Worm (Caenorhabditis elegans) whole organism, late embryonic: ENCODE results near the gene unc-98.

Experiments
- C08G9.2 ChIP-seq: sonication (generic microtip); optimal IDR thresholded peaks from 2 replicates; lab custom pipeline; 2016; ENCODE audit warnings: mild to moderate bottlenecking, missing genetic modification characterization, moderate library complexity, missing compliant biosample characterization
- F13H6.1 ChIP-seq: sonication (generic microtip); optimal IDR thresholded peaks from 2 replicates; lab custom pipeline; 2016; ENCODE audit warnings: missing genetic modification characterization, missing compliant biosample characterization
- K02D7.2 ChIP-seq: sonication (generic microtip); optimal IDR thresholded peaks from 2 replicates; lab custom pipeline; 2017; ENCODE audit warnings: mild to moderate bottlenecking, missing genetic modification characterization, missing compliant biosample characterization
- ama-1 ChIP-seq: fragments of 150-350 bp; optimal IDR thresholded peaks from 2 replicates; lab custom pipeline; 2014
- ceh-14 ChIP-seq: sonication (generic microtip); optimal IDR thresholded peaks from 2 replicates; lab custom pipeline; 2016; ENCODE audit warnings: missing genotype, missing genetic modification characterization, missing compliant biosample characterization
- ceh-18 ChIP-seq: sonication (generic microtip); optimal IDR thresholded peaks from 2 replicates; lab custom pipeline; 2016; ENCODE audit warnings: missing genetic modification characterization, missing compliant biosample characterization
- ceh-2 ChIP-seq: sonication (generic microtip); optimal IDR thresholded peaks from 2 replicates; lab custom pipeline; 2016; ENCODE audit warnings: missing genotype, missing genetic modification characterization, missing compliant biosample characterization
- ceh-30 ChIP-seq: fragments of 150-350 bp; optimal IDR thresholded peaks from 2 replicates; lab custom pipeline; 2014; ENCODE audit warnings: missing biosample characterization, missing genetic modification characterization
- ceh-31 ChIP-seq: sonication (generic microtip); optimal IDR thresholded peaks from 2 replicates; lab custom pipeline; 2016; ENCODE audit warnings: missing genetic modification characterization, missing compliant biosample characterization
- ceh-34 ChIP-seq: sonication (generic microtip); optimal IDR thresholded peaks from 2 replicates; lab custom pipeline; 2016; ENCODE audit warnings: mild to moderate bottlenecking, missing genetic modification characterization, missing compliant biosample characterization
- ceh-48 ChIP-seq: sonication (generic microtip); optimal IDR thresholded peaks from 2 replicates; lab custom pipeline; 2016; ENCODE audit warnings: missing genetic modification characterization, inconsistent platforms, missing compliant biosample characterization
- dmd-4 ChIP-seq: sonication (generic microtip); optimal IDR thresholded peaks from 2 replicates; lab custom pipeline; 2016; ENCODE audit warnings: borderline replicate concordance, missing genetic modification characterization, missing compliant biosample characterization
- dve-1 ChIP-seq: sonication (generic microtip); optimal IDR thresholded peaks from 2 replicates; lab custom pipeline; 2017; ENCODE audit warnings: antibody characterized with exemption, mild to moderate bottlenecking, missing genetic modification characterization, missing compliant biosample characterization
- elt-4 ChIP-seq: sonication (generic microtip); optimal IDR thresholded peaks from 2 replicates; lab custom pipeline; 2016; ENCODE audit warnings: missing genetic modification characterization, missing compliant biosample characterization
- fax-1 ChIP-seq: sonication (generic microtip); optimal IDR thresholded peaks from 2 replicates; lab custom pipeline; 2016; ENCODE audit warnings: missing genotype, missing genetic modification characterization, missing compliant biosample characterization
- fkh-10 ChIP-seq: fragments of 150-350 bp; optimal IDR thresholded peaks from 2 replicates; lab custom pipeline; 2014; ENCODE audit warnings: missing biosample characterization, missing genetic modification reagents, missing genetic modification characterization
- fkh-6 ChIP-seq: sonication (generic microtip); optimal IDR thresholded peaks from 2 replicates; lab custom pipeline; 2016; ENCODE audit warnings: missing genetic modification characterization, missing compliant biosample characterization
- gmeb-2 ChIP-seq: sonication (generic microtip); optimal IDR thresholded peaks from 2 replicates; lab custom pipeline; 2016; ENCODE audit warnings: missing genetic modification characterization, inconsistent platforms, missing compliant biosample characterization
- hlh-13 ChIP-seq: fragments of 200-800 bp; sonication (Bioruptor generic); optimal IDR thresholded peaks from 2 replicates; lab custom pipeline; 2018; ENCODE audit warnings: mild to moderate bottlenecking, missing genetic modification characterization, missing compliant biosample characterization
- hlh-30 ChIP-seq: sonication (generic microtip); optimal IDR thresholded peaks from 2 replicates; lab custom pipeline; 2017; ENCODE audit warnings: antibody characterized with exemption, missing genetic modification characterization, missing compliant biosample characterization; ENCODE audit not compliant: insufficient read depth
- hlh-6 ChIP-seq: sonication (generic microtip); optimal IDR thresholded peaks from 2 replicates; lab custom pipeline; 2016; ENCODE audit warnings: missing genotype, missing genetic modification characterization, missing compliant biosample characterization
- hlh-8 ChIP-seq: sonication (generic microtip); optimal IDR thresholded peaks from 2 replicates; lab custom pipeline; 2016; ENCODE audit warnings: missing genotype, missing genetic modification characterization, missing compliant biosample characterization
- madf-2 ChIP-seq: sonication (generic microtip); optimal IDR thresholded peaks from 2 replicates; lab custom pipeline; 2017; ENCODE audit warnings: missing genetic modification characterization, missing compliant biosample characterization
- mec-3 ChIP-seq: sonication (generic microtip); optimal IDR thresholded peaks from 2 replicates; lab custom pipeline; 2016; ENCODE audit warnings: borderline replicate concordance, missing genetic modification characterization, missing compliant biosample characterization
- nfya-1 ChIP-seq: sonication (generic microtip); optimal IDR thresholded peaks from 2 replicates; lab custom pipeline; 2017; ENCODE audit warnings: missing genetic modification characterization, mild to moderate bottlenecking, missing compliant biosample characterization, antibody characterized with exemption, moderate library complexity
- nhr-11 ChIP-seq: fragments of 150-350 bp; optimal IDR thresholded peaks from 2 replicates; lab custom pipeline; 2014; ENCODE audit warnings: missing biosample characterization, missing genetic modification characterization
- odd-2 ChIP-seq: sonication (generic microtip); optimal IDR thresholded peaks from 2 replicates; lab custom pipeline; 2017; ENCODE audit warnings: antibody characterized with exemption, mild to moderate bottlenecking, missing genetic modification characterization, missing compliant biosample characterization
- pqm-1 ChIP-seq: sonication (generic microtip); optimal IDR thresholded peaks from 2 replicates; lab custom pipeline; 2016; ENCODE audit warnings: missing genetic modification characterization, missing compliant biosample characterization
- sdc-2 ChIP-seq: sonication (generic microtip); optimal IDR thresholded peaks from 2 replicates; lab custom pipeline; 2016; ENCODE audit warnings: missing genotype, missing genetic modification characterization, missing compliant biosample characterization
- sox-4 ChIP-seq: sonication (generic microtip); optimal IDR thresholded peaks from 2 replicates; lab custom pipeline; 2017; ENCODE audit warnings: mild to moderate bottlenecking, missing genetic modification characterization, inconsistent platforms, missing compliant biosample characterization
- syd-9 ChIP-seq: sonication (generic microtip); optimal IDR thresholded peaks from 2 replicates; lab custom pipeline; 2016; ENCODE audit warnings: mild to moderate bottlenecking, missing genetic modification characterization, moderate library complexity, missing compliant biosample characterization
- tbx-2 ChIP-seq: sonication (generic microtip); optimal IDR thresholded peaks from 2 replicates; lab custom pipeline; 2016; ENCODE audit warnings: missing genetic modification characterization, missing compliant biosample characterization
- tbx-7 ChIP-seq: sonication (generic microtip); optimal IDR thresholded peaks from 2 replicates; lab custom pipeline; 2016; ENCODE audit warnings: missing genotype, missing genetic modification characterization, missing compliant biosample characterization
- unc-3 ChIP-seq, 2 experiments: fragments of 200-800 bp in 1 of 2; sonication (Bioruptor generic) in 1 of 2; sonication (generic microtip) in 1 of 2; conservative IDR thresholded peaks in 1 of 2; optimal IDR thresholded peaks in 1 of 2; 2 replicates each; pipeline versions ENCODE4 v1.3.6 to Lab custom; 2016 to 2022; ENCODE audit warnings: missing compliant biosample characterization in 2 of 2, missing genetic modification characterization in 2 of 2, missing genetic modification reagents in 1 of 2
- unc-55 ChIP-seq: sonication (generic microtip); optimal IDR thresholded peaks from 2 replicates; lab custom pipeline; 2017; ENCODE audit warnings: missing biosample characterization, missing genetic modification reagents, missing genetic modification characterization
- unc-86 ChIP-seq: sonication (generic microtip); optimal IDR thresholded peaks from 2 replicates; lab custom pipeline; 2016; ENCODE audit warnings: missing genetic modification characterization, missing compliant biosample characterization
- zip-5 ChIP-seq: sonication (generic microtip); optimal IDR thresholded peaks from 2 replicates; lab custom pipeline; 2016; ENCODE audit warnings: missing genetic modification characterization, missing compliant biosample characterization
- ztf-16 ChIP-seq: sonication (generic microtip); optimal IDR thresholded peaks from 2 replicates; lab custom pipeline; 2017; ENCODE audit warnings: missing genetic modification characterization, missing compliant biosample characterization

Gene unc-98

DNA sequence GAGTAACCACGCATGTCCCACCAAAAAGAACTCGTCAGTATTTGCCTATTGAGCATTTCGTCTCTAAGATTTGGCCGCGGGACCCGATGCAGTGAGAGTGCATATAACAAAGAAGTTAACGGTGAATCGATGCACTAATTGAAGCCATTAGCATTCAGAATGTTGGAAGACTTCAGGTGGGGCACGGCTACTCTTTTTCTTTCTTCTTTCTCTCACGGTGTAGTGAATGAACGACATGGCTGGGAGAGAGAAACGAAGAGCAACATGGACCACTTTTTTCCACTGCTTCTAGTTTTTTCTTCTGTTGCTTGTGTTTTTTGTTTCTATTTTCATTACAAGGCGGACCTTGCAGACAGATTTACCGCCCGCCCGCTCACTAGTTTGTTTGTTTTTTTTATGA lies 32.3 kb downstream of the unc-98 start:
- TF ChIP-seq K02D7.2 (tag; lab: Kevin White, UChicago): no peak
- TF ChIP-seq gmeb-2 (tag; lab: Kevin White, UChicago): no peak
- no peak for TF ChIP-seq pqm-1 (tag; lab: Kevin White, UChicago)
- no peak for TF ChIP-seq hlh-6
- TF ChIP-seq mec-3 (tag; lab: Kevin White, UChicago): no peak
- TF ChIP-seq ceh-48: no peak
- TF ChIP-seq hlh-13 (GFP tag; lab: Kevin White, UChicago): no peak
- TF ChIP-seq unc-86 (tag; lab: Kevin White, UChicago): no peak
- TF ChIP-seq C08G9.2 (tag; lab: Kevin White, UChicago): no peak
- TF ChIP-seq ceh-14 (tag; lab: Kevin White, UChicago): no peak
- TF ChIP-seq zip-5: no peak
- TF ChIP-seq unc-3 (GFP tag; conservative IDR thresholded peaks at IDR 0.05; lab: Robert Waterston, UW): no peak
- no peak for TF ChIP-seq unc-3 (tag; optimal IDR thresholded peaks at IDR 0.05; lab: Kevin White, UChicago)
- TF ChIP-seq ceh-34: no peak
- TF ChIP-seq hlh-8 (tag; lab: Kevin White, UChicago): no peak
- TF ChIP-seq nhr-11 (tag; lab: Kevin White, UChicago): no peak
- no peak for TF ChIP-seq fkh-6 (tag; lab: Kevin White, UChicago)
- TF ChIP-seq hlh-30 (tag; lab: Kevin White, UChicago): no peak
- TF ChIP-seq ceh-31 (tag; lab: Kevin White, UChicago): no peak

ce11 chrX:7540033-7540432 lies 33.4 kb downstream of the unc-98 start, which contains the start of gene glb-16:
Gene glb-16 (minus strand): TSS chrX:7540133.
- TF ChIP-seq ceh-14 (tag; lab: Kevin White, UChicago) (no peak), ama-1 (lab: Kevin White, UChicago) (no peak), ceh-2 (tag; lab: Kevin White, UChicago) (no peak), hlh-8 (tag; lab: Kevin White, UChicago) (no peak), tbx-2 (tag; lab: Kevin White, UChicago) (no peak), nfya-1 (tag; lab: Kevin White, UChicago) (no peak), unc-55 (GFP tag; lab: Kevin White, UChicago) (no peak), tbx-7 (no peak), ztf-16 (tag; lab: Kevin White, UChicago) (no peak), K02D7.2 (tag; lab: Kevin White, UChicago) (no peak), fkh-6 (tag; lab: Kevin White, UChicago) (no peak), dmd-4 (no peak), pqm-1 (tag; lab: Kevin White, UChicago) (no peak), mec-3 (tag; lab: Kevin White, UChicago) (no peak), ceh-30 (tag; lab: Kevin White, UChicago) (no peak), sdc-2 (tag; lab: Kevin White, UChicago) (no peak), ceh-31 (tag; lab: Kevin White, UChicago) (no peak)

DNA sequence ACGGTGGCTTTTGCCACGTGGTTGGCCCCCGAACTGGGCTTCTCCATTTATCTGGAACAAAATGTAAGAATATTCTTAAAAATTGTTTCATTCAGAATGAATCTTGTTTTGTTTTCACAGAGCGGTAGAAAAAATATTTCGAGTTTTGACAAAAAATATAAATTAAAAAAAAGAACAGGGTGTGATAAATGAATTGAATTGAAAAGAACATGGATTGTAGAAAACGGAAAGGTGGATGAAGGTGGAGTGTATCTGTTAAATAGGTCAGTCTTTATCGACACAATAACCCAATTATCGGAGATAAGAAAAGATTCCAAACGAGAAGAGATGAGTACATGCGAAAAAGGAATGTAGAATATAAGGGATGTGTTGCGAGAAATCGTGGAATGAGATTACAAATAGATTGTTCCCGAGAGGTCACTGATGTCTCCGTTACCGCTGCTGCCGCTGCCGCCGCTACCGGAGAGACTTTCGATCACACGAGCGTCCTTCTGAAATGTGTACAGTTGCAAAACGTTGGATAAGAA lies 35.6 kb downstream of the unc-98 start, which contains the start of gene dpy-7:
TSS of gene dpy-7 (minus strand) at position 51 of the 527 bp plus-strand sequence.
- no peak for TF ChIP-seq unc-86 (tag; lab: Kevin White, UChicago)
- TF ChIP-seq nhr-11 (tag; lab: Kevin White, UChicago): no peak
- no peak for TF ChIP-seq F13H6.1
- TF ChIP-seq dve-1 (tag; lab: Kevin White, UChicago): no peak
- TF ChIP-seq zip-5: no peak
- TF ChIP-seq sox-4 (tag; lab: Kevin White, UChicago): no peak
- TF ChIP-seq odd-2 (tag; lab: Kevin White, UChicago): no peak
- no peak for TF ChIP-seq hlh-30 (tag; lab: Kevin White, UChicago)
- TF ChIP-seq ceh-48: no peak
- no peak for TF ChIP-seq madf-2 (tag; lab: Kevin White, UChicago)
- no peak for TF ChIP-seq syd-9 (tag; lab: Kevin White, UChicago)
- TF ChIP-seq hlh-8 (tag; lab: Kevin White, UChicago): no peak
- no peak for TF ChIP-seq fkh-10 (GFP tag; lab: Kevin White, UChicago)
- TF ChIP-seq mec-3 (tag; lab: Kevin White, UChicago): no peak
- TF ChIP-seq elt-4: no peak
- TF ChIP-seq ceh-18 (tag; lab: Kevin White, UChicago): no peak
- no peak for TF ChIP-seq fax-1
